Fruit fly (Drosophila melanogaster): ENCODE data around the gene Mcm3.

- TF ChIP-seq shn (GFP tag; optimal IDR thresholded peaks at IDR 0.05) (no peak), ham (GFP tag; IDR thresholded peaks at IDR 0.05) (no peak), ken (GFP tag; IDR thresholded peaks at IDR 0.05) (no peak), CG7928 (GFP tag; optimal IDR thresholded peaks at IDR 0.05) (no peak), CG9932 (GFP tag; IDR thresholded peaks at IDR 0.05) (no peak), CG11560 (tag; IDR thresholded peaks at IDR 0.05) (no peak), lbe (GFP tag; optimal IDR thresholded peaks at IDR 0.05) (no peak), D19B (GFP tag; optimal IDR thresholded peaks at IDR 0.05) (no peak), tap (tag; optimal IDR thresholded peaks at IDR 0.05) (no peak), Bgb (GFP tag; IDR thresholded peaks at IDR 0.05; ENCODE audit: partially characterized antibody) (no peak), CG12155 (GFP tag; optimal IDR thresholded peaks at IDR 0.05) (no peak), CG11247 (GFP tag; IDR thresholded peaks at IDR 0.05) (no peak), YL-1 (GFP tag; optimal IDR thresholded peaks at IDR 0.05) (no peak)
These were observed at the start of gene Mcm3 for dm6 chrX:5323636-5324035.
